Worm (Caenorhabditis elegans): ENCODE measurements around the gene F56A8.5.

DNA sequence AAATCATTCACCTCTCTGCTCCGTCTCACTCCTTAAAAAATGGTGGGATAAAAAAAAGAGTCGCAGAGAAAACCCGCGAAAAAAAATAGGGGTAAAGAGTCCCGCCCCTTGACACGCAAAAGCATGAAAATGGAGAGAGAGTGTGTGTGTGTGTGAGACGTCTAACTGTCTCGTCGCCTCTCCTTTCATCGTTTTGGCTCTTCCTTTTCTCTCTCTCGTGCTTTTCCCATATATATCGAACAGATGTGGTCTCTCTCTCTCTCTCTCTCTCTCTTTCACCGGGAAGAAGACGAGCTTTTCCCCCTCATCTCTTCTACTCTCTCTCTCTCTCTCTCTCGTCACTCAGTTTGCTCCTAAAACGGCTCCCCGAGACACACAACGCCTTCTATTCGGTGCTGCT is 10.1 kb downstream of the F56A8.5 start:
- TF ChIP-seq nhr-237 (tag; optimal IDR thresholded peaks at IDR 0.05): no peak
- TF ChIP-seq lin-13 (GFP tag; optimal IDR thresholded peaks at IDR 0.05): peak; percentile 66
- TF ChIP-seq nhr-77 (tag; optimal IDR thresholded peaks at IDR 0.05): peak; percentile 20
- TF ChIP-seq unc-62 (GFP tag; optimal IDR thresholded peaks at IDR 0.05): no peak
- no peak for TF ChIP-seq nhr-11 (tag; optimal IDR thresholded peaks at IDR 0.05)
- peak; percentile 19 to 72 (median 68) for TF ChIP-seq ceh-82 (tag; optimal IDR thresholded peaks at IDR 0.05)
- TF ChIP-seq tbx-2 (tag; optimal IDR thresholded peaks at IDR 0.05): peak; percentile 83
